Fruit fly (Drosophila melanogaster) whole organism, prepupa: Measurements from ENCODE around the gene Snx27.
A peak's percentile ranks its signal among the peaks of the same experiment; 100 is the strongest.

Source experiments
- Blimp-1 ChIP-seq: fragments of 200-800 bp; sonication (Bioruptor generic); optimal IDR thresholded peaks from 3 replicates; lab custom pipeline; 2017; ENCODE audit warnings: missing biosample characterization, missing genetic modification characterization, mild to moderate bottlenecking, moderate library complexity, missing genetic modification reagents
- CG10631 ChIP-seq: fragments of 200-800 bp; sonication (Bioruptor generic); optimal IDR thresholded peaks from 2 replicates; lab custom pipeline; 2016; ENCODE audit warnings: missing biosample characterization, missing genetic modification characterization
- CG11294 ChIP-seq: fragments of 200-800 bp; sonication (Bioruptor generic); IDR thresholded peaks from 2 replicates; pipeline ENCODE4 v1.3.6; 2022; ENCODE audit warnings: missing biosample characterization, missing genetic modification characterization
- CG11762 ChIP-seq: fragments of 200-800 bp; sonication (Bioruptor generic); optimal IDR thresholded peaks from 3 replicates; lab custom pipeline; 2016; ENCODE audit warnings: missing biosample characterization, missing genetic modification characterization; ENCODE audit not compliant: insufficient read depth
- CG11902 ChIP-seq: fragments of 200-800 bp; sonication (Bioruptor generic); optimal IDR thresholded peaks from 3 replicates; lab custom pipeline; 2016; ENCODE audit warnings: missing biosample characterization, missing genetic modification characterization
- CG15336 ChIP-seq: fragments of 200-800 bp; sonication (Bioruptor generic); IDR thresholded peaks from 2 replicates; pipeline ENCODE4 v1.3.6; 2022; ENCODE audit warnings: missing biosample characterization, missing genetic modification characterization
- CG16779 ChIP-seq: fragments of 200-800 bp; sonication (Bioruptor generic); optimal IDR thresholded peaks from 3 replicates; lab custom pipeline; 2017; ENCODE audit warnings: missing biosample characterization, mild to moderate bottlenecking, missing genetic modification characterization
- CG3032 ChIP-seq: fragments of 200-800 bp; optimal IDR thresholded peaks from 2 replicates; lab custom pipeline; 2019; ENCODE audit warnings: missing biosample characterization, mild to moderate bottlenecking, missing genetic modification characterization, moderate library complexity
- CG31627 ChIP-seq: fragments of 200-800 bp; sonication (Bioruptor generic); optimal IDR thresholded peaks from 3 replicates; lab custom pipeline; 2016; ENCODE audit warnings: missing biosample characterization, missing genetic modification characterization
- CG32006 ChIP-seq: fragments of 200-800 bp; sonication (Bioruptor generic); optimal IDR thresholded peaks from 3 replicates; lab custom pipeline; 2017; ENCODE audit warnings: missing biosample characterization, mild to moderate bottlenecking, missing genetic modification characterization
- CG34406 ChIP-seq: fragments of 200-800 bp; sonication (Bioruptor generic); optimal IDR thresholded peaks from 3 replicates; lab custom pipeline; 2016; ENCODE audit warnings: missing biosample characterization, missing genetic modification characterization
- CG3919 ChIP-seq: fragments of 200-800 bp; sonication (Bioruptor generic); optimal IDR thresholded peaks from 3 replicates; lab custom pipeline; 2016; ENCODE audit warnings: missing biosample characterization, missing genetic modification characterization
- CG6163 ChIP-seq: fragments of 200-800 bp; sonication (Bioruptor generic); IDR thresholded peaks from 3 replicates; pipeline ENCODE4 v1.3.6; 2022; ENCODE audit warnings: missing biosample characterization, missing genetic modification characterization
- CG6792 ChIP-seq: fragments of 200-800 bp; sonication (Bioruptor generic); optimal IDR thresholded peaks from 3 replicates; lab custom pipeline; 2016; ENCODE audit warnings: missing biosample characterization, missing genetic modification characterization
- CG6854 ChIP-seq: fragments of 200-800 bp; sonication (Bioruptor generic); optimal IDR thresholded peaks from 2 replicates; lab custom pipeline; 2017; ENCODE audit warnings: missing biosample characterization, mild to moderate bottlenecking, missing genetic modification characterization
- CG7368 ChIP-seq: fragments of 200-800 bp; sonication (Bioruptor generic); optimal IDR thresholded peaks from 3 replicates; lab custom pipeline; 2016; ENCODE audit warnings: missing biosample characterization, missing genetic modification characterization
- CG8119 ChIP-seq: fragments of 200-800 bp; sonication (Bioruptor generic); IDR thresholded peaks from 3 replicates; pipeline ENCODE4 v1.3.6; 2022; ENCODE audit warnings: missing biosample characterization, missing genetic modification characterization
- CG8319 ChIP-seq: fragments of 200-800 bp; sonication (Bioruptor generic); optimal IDR thresholded peaks from 3 replicates; lab custom pipeline; 2016; ENCODE audit warnings: missing biosample characterization, missing genetic modification characterization
- CG8632 ChIP-seq: fragments of 200-800 bp; sonication (Bioruptor generic); optimal IDR thresholded peaks from 3 replicates; lab custom pipeline; 2016; ENCODE audit warnings: missing biosample characterization, missing genetic modification characterization
- CG9139 ChIP-seq: fragments of 200-800 bp; sonication (Bioruptor generic); optimal IDR thresholded peaks from 3 replicates; lab custom pipeline; 2017; ENCODE audit warnings: missing biosample characterization, mild to moderate bottlenecking, missing genetic modification characterization
- Eip75B ChIP-seq: fragments of 200-800 bp; sonication (Bioruptor generic); optimal IDR thresholded peaks from 3 replicates; lab custom pipeline; 2016; ENCODE audit warnings: missing biosample characterization, missing genetic modification characterization
- Eip78C ChIP-seq: fragments of 200-800 bp; sonication (Bioruptor generic); peaks from one replicate; lab custom pipeline; 2016; ENCODE audit warnings: missing biosample characterization, missing genetic modification characterization
- Eip93F ChIP-seq: fragments of 200-800 bp; sonication (Bioruptor generic); optimal IDR thresholded peaks from 2 replicates; lab custom pipeline; 2016; ENCODE audit warnings: missing biosample characterization, mild to moderate bottlenecking, missing genetic modification characterization
- Ets21C ChIP-seq: fragments of 200-800 bp; sonication (Bioruptor generic); optimal IDR thresholded peaks from 3 replicates; lab custom pipeline; 2016; ENCODE audit warnings: missing biosample characterization, missing genetic modification characterization
- Ets96B ChIP-seq: fragments of 200-800 bp; optimal IDR thresholded peaks from 2 replicates; lab custom pipeline; 2019; ENCODE audit warnings: missing biosample characterization, mild to moderate bottlenecking, missing genetic modification characterization, moderate library complexity
- Gug ChIP-seq: fragments of 200-800 bp; sonication (Bioruptor generic); IDR thresholded peaks from 2 replicates; pipeline ENCODE4 v1.3.6; 2022; ENCODE audit warnings: missing biosample characterization, missing genetic modification characterization
- Hr38 ChIP-seq: sonication (Bioruptor generic); optimal IDR thresholded peaks from 2 replicates; lab custom pipeline; 2016; ENCODE audit warnings: missing biosample characterization, missing genetic modification characterization
- OdsH ChIP-seq: fragments of 200-800 bp; sonication (Bioruptor generic); optimal IDR thresholded peaks from 3 replicates; lab custom pipeline; 2016; ENCODE audit warnings: missing biosample characterization, missing genetic modification characterization
- Sox102F ChIP-seq: fragments of 200-800 bp; sonication (Bioruptor generic); optimal IDR thresholded peaks from 2 replicates; lab custom pipeline; 2016; ENCODE audit warnings: missing biosample characterization, mild to moderate bottlenecking, missing genetic modification characterization
- Sox14 ChIP-seq: fragments of 200-800 bp; sonication (Bioruptor generic); optimal IDR thresholded peaks from 3 replicates; lab custom pipeline; 2016; ENCODE audit warnings: missing biosample characterization, missing genetic modification characterization
- achi ChIP-seq: fragments of 200-800 bp; sonication (Bioruptor generic); optimal IDR thresholded peaks from 3 replicates; lab custom pipeline; 2016; ENCODE audit warnings: missing biosample characterization, missing genetic modification characterization
- dsx ChIP-seq: fragments of 200-800 bp; optimal IDR thresholded peaks from 3 replicates; lab custom pipeline; 2019; ENCODE audit warnings: missing biosample characterization, mild to moderate bottlenecking, missing genetic modification characterization, moderate library complexity; ENCODE audit not compliant: poor library complexity, severe bottlenecking
- eg ChIP-seq: fragments of 200-800 bp; sonication (Bioruptor generic); IDR thresholded peaks from 3 replicates; pipeline ENCODE4 v1.3.6; 2022; ENCODE audit warnings: missing biosample characterization, missing genetic modification characterization
- esn ChIP-seq: fragments of 200-800 bp; sonication (Bioruptor generic); optimal IDR thresholded peaks from 2 replicates; lab custom pipeline; 2016; ENCODE audit warnings: missing biosample characterization, mild to moderate bottlenecking, missing genetic modification characterization, moderate library complexity
- fd85E ChIP-seq: fragments of 200-800 bp; sonication (Bioruptor generic); optimal IDR thresholded peaks from 3 replicates; lab custom pipeline; 2016; ENCODE audit warnings: missing biosample characterization, missing genetic modification characterization
- fkh ChIP-seq: fragments of 200-800 bp; sonication (Bioruptor generic); optimal IDR thresholded peaks from 3 replicates; lab custom pipeline; 2017; ENCODE audit warnings: missing biosample characterization, mild to moderate bottlenecking, missing genetic modification characterization, moderate library complexity
- lz ChIP-seq: fragments of 200-800 bp; sonication (Bioruptor generic); optimal IDR thresholded peaks from 3 replicates; lab custom pipeline; 2016; ENCODE audit warnings: missing biosample characterization, missing genetic modification characterization
- net ChIP-seq: fragments of 200-800 bp; sonication (Bioruptor generic); optimal IDR thresholded peaks from 3 replicates; lab custom pipeline; 2016; ENCODE audit warnings: missing biosample characterization, missing genetic modification characterization
- pdm3 ChIP-seq: fragments of 200-800 bp; sonication (Bioruptor generic); optimal IDR thresholded peaks from 3 replicates; lab custom pipeline; 2016; ENCODE audit warnings: missing biosample characterization, missing genetic modification characterization
- salr ChIP-seq, 2 experiments: fragments of 200-800 bp; sonication (Bioruptor generic); optimal IDR thresholded peaks; 3 replicates each; lab custom pipeline; 2016 to 2018; ENCODE audit warnings: missing biosample characterization in 2 of 2, missing genetic modification characterization in 2 of 2, mild to moderate bottlenecking in 1 of 2
- ss ChIP-seq, 2 experiments: fragments of 200-800 bp; sonication (Bioruptor generic); optimal IDR thresholded peaks; 2 replicates in 1 of 2; 3 replicates in 1 of 2; lab custom pipeline; 2017 to 2018; ENCODE audit warnings: mild to moderate bottlenecking in 2 of 2, missing biosample characterization in 2 of 2, missing genetic modification characterization in 2 of 2, moderate library complexity in 1 of 2
- svp ChIP-seq: fragments of 200-800 bp; sonication (Bioruptor generic); peaks from one replicate; lab custom pipeline; 2016; ENCODE audit warnings: missing biosample characterization, missing genetic modification characterization
- topi ChIP-seq: fragments of 200-800 bp; sonication (Bioruptor generic); optimal IDR thresholded peaks from 3 replicates; lab custom pipeline; 2016; ENCODE audit warnings: missing biosample characterization, missing genetic modification characterization
- vri ChIP-seq: fragments of 200-800 bp; sonication (Bioruptor generic); optimal IDR thresholded peaks from 3 replicates; lab custom pipeline; 2016; ENCODE audit warnings: missing biosample characterization, mild to moderate bottlenecking, missing genetic modification characterization

Gene Snx27

dm6 chrX:5677400-5678177 is 60.2 kb downstream of the Snx27 start (continued):
- TF ChIP-seq topi (GFP tag; lab: Kevin White, UChicago) (peak; percentile 17), esn (GFP tag; lab: Kevin White, UChicago) (peak; percentile 45), ss (GFP tag; optimal IDR thresholded peaks at IDR 0.05; lab: Kevin White, UChicago) (peak; percentile 13 to 41), CG6163 (GFP tag; lab: Robert Waterston, UW) (peak; percentile 15; the same call in 1 of the 3 replicates), pdm3 (peak; percentile 42), Eip75B (GFP tag; lab: Kevin White, UChicago) (peak; percentile 11)

- TF ChIP-seq svp (GFP tag; lab: Kevin White, UChicago) (peak; percentile 95), Eip78C (peak; percentile 40), CG6854 (GFP tag; lab: Kevin White, UChicago) (no peak)
These were observed 61.0 kb downstream of the Snx27 start for dm6 chrX:5676855-5677254.

dm6 chrX:5672243-5673051 is 65.4 kb downstream of the Snx27 start, which contains the start of gene RpL35:
RpL35 (plus strand) TSS chrX:5672401.
- peak; percentile 11 for TF ChIP-seq Ets96B
- no peak for TF ChIP-seq CG32006 (GFP tag; lab: Kevin White, UChicago)
- TF ChIP-seq pdm3: no peak
- TF ChIP-seq eg (GFP tag; lab: Robert Waterston, UW): no peak
- peak; percentile 33 for TF ChIP-seq CG6792 (GFP tag; lab: Kevin White, UChicago)
- TF ChIP-seq CG34406: peak; percentile 5
- no peak for TF ChIP-seq dsx
- no peak for TF ChIP-seq CG11762 (GFP tag; lab: Kevin White, UChicago)
- TF ChIP-seq CG8319 (GFP tag; lab: Kevin White, UChicago): peak; percentile 5
- TF ChIP-seq lz: peak; percentile 13
- no peak for TF ChIP-seq Blimp-1 (GFP tag; lab: Kevin White, UChicago)
- TF ChIP-seq vri (GFP tag; lab: Kevin White, UChicago): peak; percentile 22
- peak; percentile 18 for TF ChIP-seq CG16779
- peak; percentile 21 for TF ChIP-seq CG3032 (tag; lab: Kevin White, UChicago)
- peak; percentile 58 for TF ChIP-seq topi (GFP tag; lab: Kevin White, UChicago)
- TF ChIP-seq salr (GFP tag; optimal IDR thresholded peaks at IDR 0.05; lab: Kevin White, UChicago): peak in 1 of 2 experiments; percentile 14
- TF ChIP-seq CG8632 (GFP tag; lab: Kevin White, UChicago): peak; percentile 3
- no peak for TF ChIP-seq CG11294
- TF ChIP-seq CG31627 (GFP tag; lab: Kevin White, UChicago): peak; percentile 22
- peak; percentile 71 for TF ChIP-seq CG6854 (GFP tag; lab: Kevin White, UChicago)
- no peak for TF ChIP-seq OdsH (GFP tag; lab: Kevin White, UChicago)
- no peak for TF ChIP-seq Ets21C (GFP tag; lab: Kevin White, UChicago)
- no peak for TF ChIP-seq CG11902 (GFP tag; lab: Kevin White, UChicago)
- peak; percentile 56 to 66 for TF ChIP-seq ss (GFP tag; optimal IDR thresholded peaks at IDR 0.05; lab: Kevin White, UChicago)
- peak; percentile 83 for TF ChIP-seq Eip78C
- no peak for TF ChIP-seq Gug (GFP tag; lab: Robert Waterston, UW)
- no peak; the same call in 2 of the 3 replicates for TF ChIP-seq CG8119 (GFP tag; lab: Robert Waterston, UW)
- no peak for TF ChIP-seq fd85E (GFP tag; lab: Kevin White, UChicago)
- TF ChIP-seq Sox102F (GFP tag; lab: Kevin White, UChicago): peak; percentile 25
- no peak for TF ChIP-seq fkh (GFP tag; lab: Kevin White, UChicago)
- TF ChIP-seq achi (GFP tag; lab: Kevin White, UChicago): peak; percentile 33
- TF ChIP-seq Sox14: no peak
- TF ChIP-seq Eip93F (GFP tag; lab: Kevin White, UChicago): no peak
- peak; percentile 57 for TF ChIP-seq CG3919 (GFP tag; lab: Kevin White, UChicago)
- TF ChIP-seq CG10631 (GFP tag; lab: Kevin White, UChicago): no peak
- TF ChIP-seq net: peak; percentile 53
- peak; percentile 31 for TF ChIP-seq CG9139 (GFP tag; lab: Kevin White, UChicago)
- TF ChIP-seq CG7368 (GFP tag; lab: Kevin White, UChicago): peak; percentile 46
- 0 out of 3 replicates have a peak, but pooled peaks have one; percentile 43 for TF ChIP-seq CG6163 (GFP tag; lab: Robert Waterston, UW)
- TF ChIP-seq Hr38 (GFP tag; lab: Kevin White, UChicago): no peak
- no peak for TF ChIP-seq CG15336 (GFP tag; lab: Robert Waterston, UW)
